Worm (Caenorhabditis elegans) whole organism, dauer: ENCODE results near the gene C48B4.9.

Source experiments
- unc-62 ChIP-seq: sonication (generic microtip); optimal IDR thresholded peaks from 2 replicates; lab custom pipeline; 2017; ENCODE audit warnings: missing biosample characterization, missing genetic modification reagents, missing genetic modification characterization

Gene C48B4.9

DNA sequence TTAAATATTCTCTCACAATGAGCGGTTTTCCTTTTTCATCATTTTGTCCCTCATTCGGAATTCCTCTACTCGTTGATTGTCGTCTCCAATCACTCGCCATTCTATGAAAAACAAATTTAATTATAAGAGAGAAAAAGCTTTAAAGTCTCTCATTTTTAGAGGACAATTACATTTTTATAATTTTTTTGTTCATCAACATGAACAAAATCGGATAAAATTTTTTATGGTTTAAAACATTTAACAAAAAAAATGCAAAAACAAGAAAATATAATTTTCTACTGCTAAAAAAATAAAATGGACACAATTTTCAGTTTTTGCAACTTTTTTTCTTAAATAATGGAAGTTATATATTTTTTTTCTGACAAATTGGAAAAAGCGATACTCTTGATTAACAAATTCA is 47.0 kb downstream of the C48B4.9 start, which contains the start of gene F55H2.7:
F55H2.7 (minus strand) TSS at position 101 of the 400 bp plus-strand sequence.
- TF ChIP-seq unc-62 (GFP tag; lab: Kevin White, UChicago): no peak

ce11 chrIII:9513569-9513968 is 49.6 kb downstream of the C48B4.9 start, which contains the start of gene F55H2.8:
Gene F55H2.8 (plus strand): TSS chrIII:9513869.
- TF ChIP-seq unc-62 (GFP tag; lab: Kevin White, UChicago): no peak

DNA sequence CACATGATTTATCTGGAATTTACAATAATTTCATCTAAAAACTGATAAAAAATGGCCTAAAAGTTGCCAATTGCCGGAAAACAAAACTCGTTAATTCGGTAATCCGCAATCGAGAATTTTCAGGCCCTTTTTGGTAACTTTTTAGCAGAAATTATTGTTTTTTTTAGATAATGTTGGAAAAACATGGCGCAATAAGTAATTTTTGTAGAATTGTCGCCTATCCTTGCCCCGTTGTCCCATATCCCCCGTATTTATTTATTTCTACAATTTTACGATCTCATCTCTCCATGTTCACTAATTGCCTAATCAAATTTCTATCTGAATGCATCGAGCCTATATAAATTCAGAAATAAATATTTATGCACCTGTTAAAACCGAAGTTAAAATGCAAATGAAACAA is 50.1 kb downstream of the C48B4.9 start:
- no peak for TF ChIP-seq unc-62 (GFP tag; lab: Kevin White, UChicago)
